Fruit fly (Drosophila melanogaster) whole organism, larva: ENCODE data around the gene CG17917.

ENCODE experiments used
- noc ChIP-seq: fragments of 200-800 bp; sonication (Bioruptor generic); optimal IDR thresholded peaks from 3 replicates; lab custom pipeline; 2019; ENCODE audit warnings: missing biosample characterization, mild to moderate bottlenecking, missing genetic modification characterization, moderate library complexity

The CG17917 gene

DNA sequence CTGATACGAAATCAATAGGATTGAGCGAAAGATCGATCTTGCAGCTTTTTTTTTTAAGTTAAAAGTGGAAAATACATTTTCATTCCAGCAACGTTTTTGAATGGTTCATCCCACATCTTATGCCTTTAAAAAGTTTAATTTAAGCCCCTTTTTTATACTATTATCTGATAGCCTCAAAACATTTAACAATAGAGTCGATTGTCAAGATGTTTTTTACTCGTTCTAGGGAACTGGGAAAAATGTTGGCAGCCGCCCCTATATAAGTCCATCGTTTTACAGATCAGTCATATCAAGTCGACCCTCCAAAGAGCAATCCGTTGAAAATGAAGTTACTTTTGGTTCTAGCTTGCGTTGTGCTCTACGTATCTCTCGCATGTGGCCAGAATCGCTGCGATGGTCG, 35.7 kb downstream of the CG17917 start, which contains the start of gene CG42537:
TSS of gene CG42537 (plus strand) at position 301 of the 400 bp plus-strand sequence.
- no peak for TF ChIP-seq noc (tag; lab: Kevin White, UChicago)

DNA sequence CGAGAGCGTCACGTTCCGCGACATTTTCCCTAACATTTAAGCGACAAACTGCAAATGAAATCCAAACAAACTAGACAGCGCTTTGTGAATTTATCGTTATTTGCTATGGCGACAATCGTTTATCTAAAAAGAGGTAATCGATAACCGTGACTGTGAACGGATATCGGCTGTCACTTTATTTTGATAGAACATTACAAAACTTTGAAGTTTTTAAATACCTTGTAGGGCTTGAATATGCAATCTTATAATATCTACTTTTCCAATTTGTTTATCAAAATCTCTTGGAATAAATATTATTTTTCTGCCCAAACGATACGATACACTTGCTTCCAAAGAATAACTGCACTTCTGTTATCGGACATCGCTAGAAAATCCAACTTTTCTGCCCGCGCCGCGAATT, 38.4 kb downstream of the CG17917 start, which contains the start of the genes CG1024 and TfIIFalpha:
TSS of gene CG1024 (minus strand) at position 200 of the 400 bp plus-strand sequence.
TSS of gene TfIIFalpha (plus strand) at position 339 of the 400 bp plus-strand sequence.
- no peak for TF ChIP-seq noc (tag; lab: Kevin White, UChicago)

- TF ChIP-seq noc (tag; lab: Kevin White, UChicago), result no peak
Measured at dm6 chr3R:6381784-6382183, 40.0 kb downstream of the CG17917 start.

DNA sequence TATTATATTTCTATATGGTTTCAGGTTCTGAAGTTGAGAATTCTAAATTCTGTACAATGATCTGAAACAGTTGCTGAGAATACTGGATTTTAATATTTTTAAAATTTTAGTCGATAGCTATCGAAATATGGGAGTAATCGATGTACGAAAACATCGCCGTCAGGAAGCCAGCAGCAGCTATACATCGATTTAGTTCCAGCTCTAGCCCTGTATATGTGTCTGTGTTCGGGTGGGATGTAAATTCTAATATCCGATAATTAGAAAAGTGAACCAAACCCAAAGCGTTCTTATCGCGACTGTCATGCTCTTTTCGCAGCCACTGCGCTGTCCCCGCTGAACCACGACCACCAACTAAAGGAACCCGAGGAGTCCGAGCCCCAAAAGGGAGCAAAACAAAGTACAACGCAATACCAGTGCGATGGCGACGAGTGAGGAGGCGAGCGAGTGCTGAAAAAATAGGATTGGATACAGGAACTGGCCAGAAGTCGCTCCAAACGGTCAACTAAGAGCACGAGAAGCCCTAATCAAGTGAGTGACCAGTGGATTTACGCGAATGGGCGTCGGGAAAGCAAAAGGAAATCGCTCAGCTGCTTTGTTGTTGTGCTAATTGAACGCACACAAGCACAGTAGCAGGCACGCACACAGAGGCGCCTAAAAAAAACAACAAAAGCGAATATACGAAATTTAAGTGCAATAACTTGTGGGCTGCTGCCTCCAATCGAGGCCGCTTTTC, 41.1 kb downstream of the CG17917 start, which contains the start of gene gzl:
TSS of gene gzl (plus strand) at position 182 of the 733 bp plus-strand sequence.
- no peak for TF ChIP-seq noc (tag; lab: Kevin White, UChicago)

DNA sequence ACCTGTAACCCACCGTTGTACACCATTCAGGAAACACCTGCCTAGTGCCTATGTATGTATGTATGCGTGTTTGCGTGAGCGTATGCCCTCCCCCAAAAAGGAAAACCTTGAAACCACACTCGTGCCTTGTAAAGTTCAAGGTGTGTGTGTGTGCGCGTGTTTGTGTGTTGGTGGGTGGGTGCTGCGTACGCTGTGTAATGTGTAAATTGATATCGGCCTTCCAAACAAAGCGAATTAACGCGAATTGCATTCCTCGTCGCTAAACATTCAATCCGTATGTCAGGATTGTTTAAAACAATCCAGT, 41.6 kb downstream of the CG17917 start:
- no peak for TF ChIP-seq noc (tag; lab: Kevin White, UChicago)

DNA sequence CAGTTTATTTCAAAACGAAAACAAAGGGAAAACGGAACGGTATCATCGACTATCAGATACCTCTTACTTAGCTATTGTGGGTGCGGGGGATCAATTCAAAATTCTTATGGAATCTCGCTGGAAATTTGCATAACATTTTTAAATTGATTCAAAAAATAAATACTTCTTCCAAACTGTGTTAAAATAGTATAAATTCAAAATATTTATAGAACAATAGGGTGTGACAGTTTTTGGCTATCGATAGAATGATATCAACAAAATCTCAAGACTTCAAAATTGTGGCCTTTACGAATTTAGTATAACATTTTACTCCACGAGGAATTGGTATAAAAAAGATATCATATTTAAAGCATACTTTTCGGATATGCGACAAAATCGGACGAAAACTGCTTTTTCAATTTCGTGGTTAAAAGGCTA, 46.7 kb downstream of the CG17917 start:
- TF ChIP-seq noc (tag; lab: Kevin White, UChicago), result no peak
